Worm (Caenorhabditis elegans): ENCODE measurements around the gene BE10.3.

DNA sequence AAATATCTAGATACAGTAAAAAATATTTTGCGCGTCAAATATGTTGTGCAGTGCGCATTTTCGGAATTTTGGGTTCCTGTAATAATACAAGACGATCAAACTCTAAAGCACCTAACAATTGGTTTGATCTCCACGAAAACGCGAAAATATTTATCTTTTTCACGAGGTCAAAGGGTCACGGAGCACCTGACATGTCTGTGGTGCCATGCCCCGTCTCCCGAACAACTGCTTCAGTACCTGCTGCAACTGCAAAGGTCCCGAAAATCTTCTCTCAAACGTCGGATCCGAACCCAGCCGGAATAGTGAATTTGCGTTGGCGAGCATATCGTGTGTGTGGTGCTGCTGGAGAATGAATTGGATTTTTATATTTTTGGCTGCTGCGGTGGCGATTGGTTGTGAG lies 12.1 kb downstream of the BE10.3 start, which contains the start of the genes Y37D8A.2 and Y37D8A.25:
- TF ChIP-seq hmg-1.1 (GFP tag; IDR thresholded peaks at IDR 0.05) (no peak), mdl-1 (tag; optimal IDR thresholded peaks at IDR 0.05) (no peak)
